Worm (Caenorhabditis elegans) whole organism, L4/young adult: ENCODE results near the gene srd-50.

Source experiments
- W03F9.2 ChIP-seq: fragments of 150-350 bp; optimal IDR thresholded peaks from 2 replicates; lab custom pipeline; 2014; ENCODE audit warnings: missing biosample characterization, missing genetic modification characterization
- dao-5 ChIP-seq: sonication (generic microtip); optimal IDR thresholded peaks from 2 replicates; lab custom pipeline; 2016; ENCODE audit warnings: missing genotype, missing genetic modification characterization, moderate library complexity, missing compliant biosample characterization
- him-1 ChIP-seq: sonication (generic microtip); optimal IDR thresholded peaks from 2 replicates; lab custom pipeline; 2016; ENCODE audit warnings: missing genotype, missing genetic modification reagents, missing genetic modification characterization, missing compliant biosample characterization

DNA sequence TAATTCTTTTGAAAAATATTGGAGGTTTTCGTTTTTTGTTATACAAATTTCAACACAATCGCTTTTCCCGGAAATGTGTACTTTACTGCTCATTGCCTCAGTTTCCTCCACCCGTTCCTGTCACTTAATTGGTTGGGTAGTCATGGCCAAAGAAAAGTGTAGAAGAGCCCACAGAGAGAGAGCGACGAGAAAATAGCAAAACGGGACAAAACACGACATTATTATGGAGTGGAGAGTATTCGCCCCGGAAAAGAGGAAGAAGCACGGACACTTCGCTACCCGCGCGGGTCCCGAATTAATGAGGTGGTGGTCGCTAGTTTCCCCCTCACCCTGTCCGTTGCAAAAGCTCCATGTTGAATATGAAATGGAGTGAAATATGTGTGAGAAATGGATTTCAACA lies 22.2 kb upstream of the srd-50 start:
- TF ChIP-seq dao-5 (tag; lab: Kevin White, UChicago), result no peak
- TF ChIP-seq W03F9.2 (tag; lab: Kevin White, UChicago), result no peak
- no peak for TF ChIP-seq him-1 (tag; lab: Kevin White, UChicago)
